Worm (Caenorhabditis elegans) whole organism, late embryonic: ENCODE results near the gene C28D4.10.
A peak's percentile ranks its signal among the peaks of the same experiment; 100 is the strongest.

Experiments
- K02D7.2 ChIP-seq: sonication (generic microtip); optimal IDR thresholded peaks from 2 replicates; lab custom pipeline; 2017; ENCODE audit warnings: mild to moderate bottlenecking, missing genetic modification characterization, missing compliant biosample characterization
- T23F11.4 ChIP-seq: fragments of 200-800 bp; sonication (Bioruptor generic); optimal IDR thresholded peaks from 2 replicates; lab custom pipeline; 2018; ENCODE audit warnings: mild to moderate bottlenecking, missing genetic modification characterization, missing compliant biosample characterization
- ama-1 ChIP-seq: fragments of 150-350 bp; optimal IDR thresholded peaks from 2 replicates; lab custom pipeline; 2014
- ceh-14 ChIP-seq: sonication (generic microtip); optimal IDR thresholded peaks from 2 replicates; lab custom pipeline; 2016; ENCODE audit warnings: missing genotype, missing genetic modification characterization, missing compliant biosample characterization
- ceh-24 ChIP-seq: sonication (generic microtip); optimal IDR thresholded peaks from 2 replicates; lab custom pipeline; 2016; ENCODE audit warnings: mild to moderate bottlenecking, missing genetic modification characterization, missing compliant biosample characterization
- ceh-30 ChIP-seq: fragments of 150-350 bp; optimal IDR thresholded peaks from 2 replicates; lab custom pipeline; 2014; ENCODE audit warnings: missing biosample characterization, missing genetic modification characterization
- ceh-31 ChIP-seq: sonication (generic microtip); optimal IDR thresholded peaks from 2 replicates; lab custom pipeline; 2016; ENCODE audit warnings: missing genetic modification characterization, missing compliant biosample characterization
- ceh-34 ChIP-seq: sonication (generic microtip); optimal IDR thresholded peaks from 2 replicates; lab custom pipeline; 2016; ENCODE audit warnings: mild to moderate bottlenecking, missing genetic modification characterization, missing compliant biosample characterization
- ceh-45 ChIP-seq: fragments of 200-800 bp; sonication (Bioruptor generic); IDR thresholded peaks from 2 replicates; pipeline ENCODE4 v1.3.6; 2022; ENCODE audit warnings: missing genetic modification reagents, missing genetic modification characterization, missing compliant biosample characterization
- ceh-48 ChIP-seq: sonication (generic microtip); optimal IDR thresholded peaks from 2 replicates; lab custom pipeline; 2016; ENCODE audit warnings: missing genetic modification characterization, inconsistent platforms, missing compliant biosample characterization
- che-1 ChIP-seq: sonication (generic microtip); optimal IDR thresholded peaks from 2 replicates; lab custom pipeline; 2016; ENCODE audit warnings: mild to moderate bottlenecking, missing genetic modification characterization, missing compliant biosample characterization
- dmd-4 ChIP-seq: sonication (generic microtip); optimal IDR thresholded peaks from 2 replicates; lab custom pipeline; 2016; ENCODE audit warnings: borderline replicate concordance, missing genetic modification characterization, missing compliant biosample characterization
- dve-1 ChIP-seq: sonication (generic microtip); optimal IDR thresholded peaks from 2 replicates; lab custom pipeline; 2017; ENCODE audit warnings: antibody characterized with exemption, mild to moderate bottlenecking, missing genetic modification characterization, missing compliant biosample characterization
- elt-2 ChIP-seq: sonication (generic microtip); optimal IDR thresholded peaks from 2 replicates; lab custom pipeline; 2016; ENCODE audit warnings: missing genetic modification reagents, missing genetic modification characterization, missing compliant biosample characterization
- ets-4 ChIP-seq: sonication (generic microtip); optimal IDR thresholded peaks from 2 replicates; lab custom pipeline; 2016; ENCODE audit warnings: missing genetic modification characterization, missing compliant biosample characterization
- eyg-1 ChIP-seq: sonication (generic microtip); optimal IDR thresholded peaks from 2 replicates; lab custom pipeline; 2016; ENCODE audit warnings: missing genotype, missing genetic modification characterization, missing compliant biosample characterization
- fax-1 ChIP-seq: sonication (generic microtip); optimal IDR thresholded peaks from 2 replicates; lab custom pipeline; 2016; ENCODE audit warnings: missing genotype, missing genetic modification characterization, missing compliant biosample characterization
- fkh-6 ChIP-seq: sonication (generic microtip); optimal IDR thresholded peaks from 2 replicates; lab custom pipeline; 2016; ENCODE audit warnings: missing genetic modification characterization, missing compliant biosample characterization
- hlh-15 ChIP-seq: sonication (generic microtip); optimal IDR thresholded peaks from 2 replicates; lab custom pipeline; 2016; ENCODE audit warnings: missing genetic modification characterization, missing compliant biosample characterization
- hlh-30 ChIP-seq: sonication (generic microtip); optimal IDR thresholded peaks from 2 replicates; lab custom pipeline; 2017; ENCODE audit warnings: antibody characterized with exemption, missing genetic modification characterization, missing compliant biosample characterization; ENCODE audit not compliant: insufficient read depth
- hlh-6 ChIP-seq: sonication (generic microtip); optimal IDR thresholded peaks from 2 replicates; lab custom pipeline; 2016; ENCODE audit warnings: missing genotype, missing genetic modification characterization, missing compliant biosample characterization
- hlh-8 ChIP-seq: sonication (generic microtip); optimal IDR thresholded peaks from 2 replicates; lab custom pipeline; 2016; ENCODE audit warnings: missing genotype, missing genetic modification characterization, missing compliant biosample characterization
- lim-6 ChIP-seq: sonication (generic microtip); optimal IDR thresholded peaks from 2 replicates; lab custom pipeline; 2016; ENCODE audit warnings: missing genetic modification characterization, missing compliant biosample characterization
- lin-11 ChIP-seq: fragments of 200-800 bp; sonication (Bioruptor generic); optimal IDR thresholded peaks from 2 replicates; lab custom pipeline; 2018; ENCODE audit warnings: mild to moderate bottlenecking, missing genetic modification characterization, missing compliant biosample characterization
- nfya-1 ChIP-seq: sonication (generic microtip); optimal IDR thresholded peaks from 2 replicates; lab custom pipeline; 2017; ENCODE audit warnings: missing genetic modification characterization, mild to moderate bottlenecking, missing compliant biosample characterization, antibody characterized with exemption, moderate library complexity
- pax-1 ChIP-seq: fragments of 150-350 bp; optimal IDR thresholded peaks from 2 replicates; lab custom pipeline; 2014; ENCODE audit warnings: missing biosample characterization, missing genetic modification characterization
- pha-2 ChIP-seq: sonication (generic microtip); optimal IDR thresholded peaks from 2 replicates; lab custom pipeline; 2017; ENCODE audit warnings: mild to moderate bottlenecking, missing genetic modification characterization, missing compliant biosample characterization
- pqm-1 ChIP-seq: sonication (generic microtip); optimal IDR thresholded peaks from 2 replicates; lab custom pipeline; 2016; ENCODE audit warnings: missing genetic modification characterization, missing compliant biosample characterization
- pros-1 ChIP-seq: fragments of 150-350 bp; optimal IDR thresholded peaks from 2 replicates; lab custom pipeline; 2014; ENCODE audit warnings: missing biosample characterization, missing genetic modification reagents, missing genetic modification characterization
- ref-2 ChIP-seq: sonication (generic microtip); optimal IDR thresholded peaks from 2 replicates; lab custom pipeline; 2016; ENCODE audit warnings: missing genetic modification characterization, missing compliant biosample characterization
- sox-2 ChIP-seq: fragments of 200-800 bp; sonication (Bioruptor generic); IDR thresholded peaks from 2 replicates; pipeline ENCODE4 v1.3.6; 2022; ENCODE audit warnings: missing genetic modification reagents, missing genetic modification characterization, missing compliant biosample characterization
- ttx-3 ChIP-seq: sonication (generic microtip); optimal IDR thresholded peaks from 2 replicates; lab custom pipeline; 2016; ENCODE audit warnings: missing genetic modification reagents, missing genetic modification characterization, missing compliant biosample characterization
- unc-42 ChIP-seq: sonication (generic microtip); optimal IDR thresholded peaks from 2 replicates; lab custom pipeline; 2016; ENCODE audit warnings: missing genotype, missing genetic modification characterization, missing compliant biosample characterization
- unc-86 ChIP-seq: sonication (generic microtip); optimal IDR thresholded peaks from 2 replicates; lab custom pipeline; 2016; ENCODE audit warnings: missing genetic modification characterization, missing compliant biosample characterization
- zip-5 ChIP-seq: sonication (generic microtip); optimal IDR thresholded peaks from 2 replicates; lab custom pipeline; 2016; ENCODE audit warnings: missing genetic modification characterization, missing compliant biosample characterization

The C28D4.10 gene

ce11 chrIV:9699062-9699461 is 39.2 kb upstream of the C28D4.10 start:
- TF ChIP-seq unc-86 (no peak), lim-6 (tag; lab: Kevin White, UChicago) (no peak), ceh-31 (tag; lab: Kevin White, UChicago) (no peak)
- TF ChIP-seq, all 69 proteins: peak for 0

DNA sequence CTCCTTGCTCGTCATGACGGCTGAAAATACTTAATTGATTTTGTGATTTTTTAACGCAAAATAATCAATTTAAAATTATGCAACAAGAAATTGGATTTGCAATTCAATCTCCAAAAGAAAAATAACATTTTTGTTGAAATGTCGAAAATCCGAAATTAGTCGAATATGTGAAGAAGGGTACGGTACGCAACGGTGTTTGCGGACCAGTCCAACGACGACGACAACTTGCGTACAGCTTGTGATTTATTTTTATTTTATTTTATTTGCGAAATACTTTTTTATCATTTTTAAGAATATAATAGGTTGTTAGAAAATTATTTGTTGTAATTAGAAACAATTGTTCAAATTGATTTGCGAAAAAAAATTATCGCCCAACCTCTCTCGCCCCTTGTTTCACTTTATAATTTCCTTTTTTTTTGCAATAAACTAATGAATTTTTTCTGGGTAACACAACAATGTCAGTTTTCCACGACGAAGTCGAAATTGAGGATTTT is 31.5 kb upstream of the C28D4.10 start, which contains the start of the genes dcaf-1 and dph-3:
Gene dcaf-1 (minus strand): TSS at position 20 of the 494 bp plus-strand sequence.
Gene dph-3 (plus strand): TSS at position 444 of the 494 bp plus-strand sequence.
- TF ChIP-seq pax-1 (tag; lab: Kevin White, UChicago) (no peak), unc-42 (tag; lab: Kevin White, UChicago) (peak; percentile 11), nfya-1 (tag; lab: Kevin White, UChicago) (peak; percentile 10)

DNA sequence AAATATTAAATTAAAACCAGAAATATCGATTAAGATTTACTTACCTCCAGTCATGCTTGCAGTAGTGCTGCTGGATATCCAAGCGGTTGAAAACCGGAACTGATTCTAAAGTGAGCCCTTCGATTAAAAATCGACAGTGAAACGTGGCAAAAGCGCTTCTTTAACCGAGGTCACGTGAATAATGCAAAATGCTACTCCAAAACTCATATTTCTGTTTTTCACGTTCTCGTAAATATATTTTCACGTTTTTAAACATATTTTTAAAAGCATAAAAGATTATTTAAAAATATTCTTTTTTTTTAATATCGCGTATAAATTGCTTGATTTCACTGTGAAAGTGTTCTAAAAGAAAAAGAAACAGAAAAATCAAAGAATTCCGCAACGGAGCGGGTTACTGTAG is 29.1 kb upstream of the C28D4.10 start, which contains the start of gene ant-1.3:
Gene ant-1.3 (minus strand): TSS at position 101 of the 400 bp plus-strand sequence.
- no peak for TF ChIP-seq ceh-14 (tag; lab: Kevin White, UChicago)

- TF ChIP-seq ets-4 (no peak), dve-1 (no peak), hlh-8 (no peak), dmd-4 (tag; lab: Kevin White, UChicago) (no peak), pha-2 (tag; lab: Kevin White, UChicago) (no peak), unc-86 (no peak), che-1 (tag; lab: Kevin White, UChicago) (no peak), pros-1 (tag; lab: Kevin White, UChicago) (no peak)
These were observed 28.4 kb upstream of the C28D4.10 start, which contains the start of gene nhr-38 for ce11 chrIV:9709887-9710286. nhr-38 (plus strand) TSS chrIV:9710187.

ce11 chrIV:9712782-9713181 is 25.5 kb upstream of the C28D4.10 start, which contains the start of gene K01H12.4:
K01H12.4 (plus strand) TSS chrIV:9713082.
- TF ChIP-seq ceh-31 (tag; lab: Kevin White, UChicago) (no peak), dmd-4 (tag; lab: Kevin White, UChicago) (no peak), hlh-30 (no peak), zip-5 (no peak), elt-2 (tag; lab: Kevin White, UChicago) (no peak), ceh-48 (tag; lab: Kevin White, UChicago) (no peak), fax-1 (tag; lab: Kevin White, UChicago) (no peak), hlh-8 (no peak), hlh-15 (tag; lab: Kevin White, UChicago) (no peak), hlh-6 (tag; lab: Kevin White, UChicago) (no peak), ceh-24 (tag; lab: Kevin White, UChicago) (no peak), sox-2 (GFP tag; lab: Robert Waterston, UW) (no peak)

ce11 chrIV:9714264-9714663 is 24.0 kb upstream of the C28D4.10 start:
- TF ChIP-seq unc-42 (tag; lab: Kevin White, UChicago), result no peak
- TF ChIP-seq ceh-14 (tag; lab: Kevin White, UChicago), result no peak
- TF ChIP-seq fax-1 (tag; lab: Kevin White, UChicago), result no peak
- no peak for TF ChIP-seq ref-2
- TF ChIP-seq ceh-30 (tag; lab: Kevin White, UChicago), result no peak
- TF ChIP-seq ttx-3 (tag; lab: Kevin White, UChicago), result no peak
- TF ChIP-seq zip-5, result no peak
- no peak for TF ChIP-seq ceh-45
- TF ChIP-seq ceh-34 (tag; lab: Kevin White, UChicago), result no peak
- no peak for TF ChIP-seq lin-11 (tag; lab: Kevin White, UChicago)
- no peak for TF ChIP-seq pax-1 (tag; lab: Kevin White, UChicago)
- TF ChIP-seq eyg-1 (tag; lab: Kevin White, UChicago), result no peak
- no peak for TF ChIP-seq pqm-1 (tag; lab: Kevin White, UChicago)
- TF ChIP-seq K02D7.2 (tag; lab: Kevin White, UChicago), result no peak
- TF ChIP-seq T23F11.4, result no peak
- no peak for TF ChIP-seq ceh-48 (tag; lab: Kevin White, UChicago)
- TF ChIP-seq hlh-6 (tag; lab: Kevin White, UChicago), result no peak
- no peak for TF ChIP-seq ama-1
- TF ChIP-seq pros-1 (tag; lab: Kevin White, UChicago), result no peak
- no peak for TF ChIP-seq fkh-6 (tag; lab: Kevin White, UChicago)
